Fruit fly (Drosophila melanogaster): Measurements from ENCODE around the gene Hph.
A peak's percentile ranks its signal among the peaks of the same experiment; 100 is the strongest.

The Hph gene

dm6 chr3R:5223839-5224238, 33.0 kb upstream of the Hph start, which contains the start of gene CG14664:
Gene CG14664, plus strand, starts transcription at chr3R:5224139.
- TF ChIP-seq noc (tag; optimal IDR thresholded peaks at IDR 0.05), result no peak

dm6 chr3R:5226025-5226424, 30.8 kb upstream of the Hph start, which contains the start of gene Vps37B:
Gene Vps37B, plus strand, starts transcription at chr3R:5226158.
- TF ChIP-seq noc (tag; optimal IDR thresholded peaks at IDR 0.05), result no peak

- TF ChIP-seq noc (tag; optimal IDR thresholded peaks at IDR 0.05), result no peak
Measured at dm6 chr3R:5229458-5229857, 27.4 kb upstream of the Hph start.

dm6 chr3R:5231383-5232196, 25.2 kb upstream of the Hph start:
- TF ChIP-seq noc (tag; optimal IDR thresholded peaks at IDR 0.05), result no peak

- peak; percentile 55 for TF ChIP-seq noc (tag; optimal IDR thresholded peaks at IDR 0.05)
Measured at dm6 chr3R:5232197-5232607, 24.6 kb upstream of the Hph start, which contains the start of the genes Kat60 and Mms19. Gene Kat60, minus strand, starts transcription at chr3R:5232209. Gene Mms19, plus strand, starts transcription at chr3R:5232543.

dm6 chr3R:5237215-5237614, 19.6 kb upstream of the Hph start, which contains the start of gene rtp:
Gene rtp, minus strand, starts transcription at chr3R:5237315.
- no peak for TF ChIP-seq noc (tag; optimal IDR thresholded peaks at IDR 0.05)

dm6 chr3R:5240721-5241120, 16.1 kb upstream of the Hph start, which contains the start of gene CG33293:
Gene CG33293, minus strand, starts transcription at chr3R:5240735.
- no peak for TF ChIP-seq noc (tag; optimal IDR thresholded peaks at IDR 0.05)

- TF ChIP-seq noc (tag; optimal IDR thresholded peaks at IDR 0.05), result no peak
Measured at dm6 chr3R:5246950-5247349, 9.9 kb upstream of the Hph start.

dm6 chr3R:5249308-5249707, 7.5 kb upstream of the Hph start:
- TF ChIP-seq noc (tag; optimal IDR thresholded peaks at IDR 0.05), result no peak

dm6 chr3R:5250530-5251242, 6.2 kb upstream of the Hph start:
- TF ChIP-seq noc (tag; optimal IDR thresholded peaks at IDR 0.05), result peak; percentile 26

- peak; percentile 67 for TF ChIP-seq noc (tag; optimal IDR thresholded peaks at IDR 0.05)
Measured at dm6 chr3R:5251243-5251865, 5.5 kb upstream of the Hph start, which contains the start of gene CtsF. Gene CtsF, minus strand, starts transcription at chr3R:5251745.

- no peak for TF ChIP-seq noc (tag; optimal IDR thresholded peaks at IDR 0.05)
Measured at dm6 chr3R:5252853-5253252, 4.0 kb upstream of the Hph start, which contains the start of gene CG1113. Gene CG1113, plus strand, starts transcription at chr3R:5253153.

dm6 chr3R:5257147-5257487, 280 bp downstream of the Hph start:
- no peak for TF ChIP-seq noc (tag; optimal IDR thresholded peaks at IDR 0.05)

- TF ChIP-seq noc (tag; optimal IDR thresholded peaks at IDR 0.05), result no peak
Measured at dm6 chr3R:5261262-5261661, 4.4 kb downstream of the Hph start.

dm6 chr3R:5261996-5262535, 5.2 kb downstream of the Hph start:
- TF ChIP-seq noc (tag; optimal IDR thresholded peaks at IDR 0.05), result no peak

dm6 chr3R:5262592-5262991, 5.8 kb downstream of the Hph start, which contains the start of gene Tim17a2:
Gene Tim17a2, minus strand, starts transcription at chr3R:5262692.
- no peak for TF ChIP-seq noc (tag; optimal IDR thresholded peaks at IDR 0.05)
